Worm (Caenorhabditis elegans) whole organism, L1 larva: Measurements from ENCODE around the gene C07G1.6.

ENCODE experiments used
- F16B12.6 ChIP-seq: fragments of 150-350 bp; optimal IDR thresholded peaks from 2 replicates; lab custom pipeline; 2014; ENCODE audit warnings: missing biosample characterization, missing genetic modification characterization
- alr-1 ChIP-seq: fragments of 200-800 bp; sonication (Bioruptor generic); optimal IDR thresholded peaks from 2 replicates; lab custom pipeline; 2018; ENCODE audit warnings: borderline replicate concordance, mild to moderate bottlenecking, missing genetic modification characterization, missing compliant biosample characterization
- aly-2 ChIP-seq: fragments of 150-350 bp; optimal IDR thresholded peaks from 2 replicates; lab custom pipeline; 2014; ENCODE audit warnings: missing biosample characterization, missing genetic modification characterization
- ama-1 ChIP-seq: fragments of 150-350 bp; optimal IDR thresholded peaks from 2 replicates; lab custom pipeline; 2014
- blmp-1 ChIP-seq: fragments of 150-350 bp; optimal IDR thresholded peaks from 2 replicates; lab custom pipeline; 2014; ENCODE audit warnings: missing biosample characterization, missing genetic modification characterization
- ceh-63 ChIP-seq: fragments of 200-800 bp; sonication (Bioruptor generic); optimal IDR thresholded peaks from 2 replicates; lab custom pipeline; 2018; ENCODE audit warnings: mild to moderate bottlenecking, missing genetic modification characterization, missing compliant biosample characterization
- ceh-8 ChIP-seq: fragments of 200-800 bp; sonication (Bioruptor generic); optimal IDR thresholded peaks from 2 replicates; lab custom pipeline; 2018; ENCODE audit warnings: mild to moderate bottlenecking, missing genetic modification characterization, moderate library complexity, missing compliant biosample characterization
- ceh-82 ChIP-seq, 3 experiments: fragments of 150-350 bp in 1 of 3; sonication (generic microtip) in 2 of 3; optimal IDR thresholded peaks; 2 replicates each; lab custom pipeline; 2014 to 2017; ENCODE audit warnings: missing biosample characterization in 3 of 3, missing genetic modification characterization in 3 of 3
- ceh-88 ChIP-seq: fragments of 200-800 bp; sonication (Bioruptor generic); IDR thresholded peaks from 2 replicates; pipeline ENCODE4 v1.3.6; 2022; ENCODE audit warnings: missing genetic modification characterization, missing compliant biosample characterization
- ceh-90 ChIP-seq: sonication (generic microtip); optimal IDR thresholded peaks from 2 replicates; lab custom pipeline; 2016; ENCODE audit warnings: missing genetic modification characterization, missing compliant biosample characterization
- ces-1 ChIP-seq: fragments of 150-350 bp; optimal IDR thresholded peaks from 2 replicates; lab custom pipeline; 2014; ENCODE audit warnings: missing biosample characterization, missing genetic modification reagents, missing genetic modification characterization
- dpl-1 ChIP-seq, 3 experiments: fragments of 150-350 bp in 2 of 3; sonication (generic microtip) in 1 of 3; optimal IDR thresholded peaks; 2 replicates each; lab custom pipeline; 2014 to 2017; ENCODE audit warnings: missing biosample characterization in 3 of 3, missing genetic modification characterization in 3 of 3, missing genetic modification reagents in 3 of 3
- dsc-1 ChIP-seq: sonication (generic microtip); optimal IDR thresholded peaks from 2 replicates; lab custom pipeline; 2016; ENCODE audit warnings: mild to moderate bottlenecking, missing genetic modification characterization, missing compliant biosample characterization
- efl-1 ChIP-seq, 4 experiments: fragments of 150-350 bp; optimal IDR thresholded peaks in 3 of 4; peaks in 1 of 4; 1 replicate in 1 of 4; 2 replicates in 3 of 4; lab custom pipeline; 2014; ENCODE audit warnings: missing biosample characterization in 2 of 4, missing genetic modification characterization in 2 of 4, missing genetic modification reagents in 2 of 4
- egl-27 ChIP-seq, 2 experiments: fragments of 150-350 bp in 1 of 2; sonication (generic microtip); optimal IDR thresholded peaks; 3 replicates each; lab custom pipeline; 2017 to 2018; ENCODE audit warnings: missing biosample characterization in 2 of 2, missing genetic modification characterization in 2 of 2, missing genetic modification reagents in 2 of 2
- elt-2 ChIP-seq: sonication (generic microtip); optimal IDR thresholded peaks from 2 replicates; lab custom pipeline; 2016; ENCODE audit warnings: missing genetic modification characterization, mild to moderate bottlenecking, inconsistent platforms, missing compliant biosample characterization, missing genetic modification reagents
- elt-3 ChIP-seq, 6 experiments: fragments of 150-350 bp in 1 of 6; sonication (generic microtip); optimal IDR thresholded peaks; 2 replicates each; lab custom pipeline; 2017 to 2018; ENCODE audit warnings: missing biosample characterization in 6 of 6, missing genetic modification characterization in 6 of 6, inconsistent platforms in 1 of 6
- fkh-8 ChIP-seq: sonication (generic microtip); optimal IDR thresholded peaks from 2 replicates; lab custom pipeline; 2016; ENCODE audit warnings: mild to moderate bottlenecking, missing genetic modification characterization, missing compliant biosample characterization
- grh-1 ChIP-seq: fragments of 200-800 bp; sonication (Bioruptor generic); IDR thresholded peaks from 2 replicates; pipeline ENCODE4 v1.3.6; 2022; ENCODE audit warnings: missing genetic modification reagents, missing genetic modification characterization, missing compliant biosample characterization
- hlh-4 ChIP-seq: sonication (generic microtip); optimal IDR thresholded peaks from 2 replicates; lab custom pipeline; 2016; ENCODE audit warnings: mild to moderate bottlenecking, missing genetic modification characterization, missing compliant biosample characterization
- jun-1 ChIP-seq: fragments of 150-350 bp; optimal IDR thresholded peaks from 2 replicates; lab custom pipeline; 2014; ENCODE audit warnings: missing biosample characterization, missing genetic modification reagents, missing genetic modification characterization
- lin-13 ChIP-seq: fragments of 150-350 bp; optimal IDR thresholded peaks from 2 replicates; lab custom pipeline; 2014; ENCODE audit warnings: missing biosample characterization, missing genetic modification reagents, missing genetic modification characterization
- lin-14 ChIP-seq: fragments of 200-800 bp; sonication (Bioruptor generic); optimal IDR thresholded peaks from 2 replicates; lab custom pipeline; 2018; ENCODE audit warnings: mild to moderate bottlenecking, missing genetic modification characterization, moderate library complexity, missing compliant biosample characterization
- lin-35 ChIP-seq, 2 experiments: fragments of 150-350 bp; optimal IDR thresholded peaks; 2 replicates each; lab custom pipeline; 2014; ENCODE audit warnings: missing biosample characterization in 2 of 2, missing genetic modification characterization in 2 of 2, missing genetic modification reagents in 2 of 2
- lir-3 ChIP-seq: sonication (generic microtip); optimal IDR thresholded peaks from 2 replicates; lab custom pipeline; 2016; ENCODE audit warnings: mild to moderate bottlenecking, missing genetic modification characterization, moderate library complexity, missing compliant biosample characterization; ENCODE audit not compliant: poor library complexity
- lsy-2 ChIP-seq, 2 experiments: fragments of 150-350 bp; optimal IDR thresholded peaks; 2 replicates each; lab custom pipeline; 2014; ENCODE audit warnings: missing biosample characterization in 2 of 2, missing genetic modification characterization in 2 of 2
- mef-2 ChIP-seq: fragments of 150-350 bp; optimal IDR thresholded peaks from 2 replicates; lab custom pipeline; 2014; ENCODE audit warnings: missing biosample characterization, missing genetic modification characterization
- mep-1 ChIP-seq: fragments of 150-350 bp; optimal IDR thresholded peaks from 2 replicates; lab custom pipeline; 2014; ENCODE audit warnings: missing biosample characterization, missing genetic modification characterization
- nhr-19 ChIP-seq: fragments of 200-800 bp; sonication (Bioruptor generic); conservative IDR thresholded peaks from 2 replicates; pipeline ENCODE4 v1.3.6; 2022; ENCODE audit warnings: missing genetic modification characterization, missing compliant biosample characterization
- nhr-237 ChIP-seq: fragments of 150-350 bp; optimal IDR thresholded peaks from 2 replicates; lab custom pipeline; 2014; ENCODE audit warnings: missing biosample characterization, missing genetic modification characterization
- nhr-71 ChIP-seq: sonication (generic microtip); optimal IDR thresholded peaks from 2 replicates; lab custom pipeline; 2016; ENCODE audit warnings: mild to moderate bottlenecking, missing genetic modification characterization, moderate library complexity, missing compliant biosample characterization
- nhr-77 ChIP-seq: fragments of 150-350 bp; optimal IDR thresholded peaks from 2 replicates; lab custom pipeline; 2014; ENCODE audit warnings: missing biosample characterization, missing genetic modification characterization
- nhr-84 ChIP-seq: sonication (generic microtip); optimal IDR thresholded peaks from 2 replicates; lab custom pipeline; 2017; ENCODE audit warnings: missing biosample characterization, missing genetic modification characterization
- nhr-85 ChIP-seq: sonication (generic microtip); peaks from one replicate; lab custom pipeline; 2016; ENCODE audit warnings: missing genetic modification characterization, inconsistent platforms, missing compliant biosample characterization
- nhr-90 ChIP-seq: sonication (generic microtip); optimal IDR thresholded peaks from 2 replicates; lab custom pipeline; 2016; ENCODE audit warnings: mild to moderate bottlenecking, missing genetic modification characterization, missing compliant biosample characterization; ENCODE audit not compliant: poor library complexity
- pqm-1 ChIP-seq: sonication (generic microtip); optimal IDR thresholded peaks from 3 replicates; lab custom pipeline; 2017; ENCODE audit warnings: missing biosample characterization, missing genetic modification characterization
- sptf-1 ChIP-seq: fragments of 150-350 bp; optimal IDR thresholded peaks from 2 replicates; lab custom pipeline; 2014; ENCODE audit warnings: missing biosample characterization, missing genetic modification characterization
- sup-37 ChIP-seq: fragments of 200-800 bp; sonication (Bioruptor generic); optimal IDR thresholded peaks from 2 replicates; lab custom pipeline; 2018; ENCODE audit warnings: mild to moderate bottlenecking, missing genetic modification characterization, missing compliant biosample characterization
- swsn-7 ChIP-seq: sonication (generic microtip); optimal IDR thresholded peaks from 2 replicates; lab custom pipeline; 2016; ENCODE audit warnings: missing genetic modification characterization, missing compliant biosample characterization
- tbx-2 ChIP-seq: sonication (generic microtip); optimal IDR thresholded peaks from 2 replicates; lab custom pipeline; 2016; ENCODE audit warnings: missing genetic modification characterization, missing compliant biosample characterization
- tlp-1 ChIP-seq: fragments of 150-350 bp; optimal IDR thresholded peaks from 2 replicates; lab custom pipeline; 2014; ENCODE audit warnings: missing biosample characterization, missing genetic modification characterization
- unc-130 ChIP-seq: fragments of 150-350 bp; optimal IDR thresholded peaks from 2 replicates; lab custom pipeline; 2017; ENCODE audit warnings: missing biosample characterization, missing genetic modification characterization, inconsistent platforms
- xbp-1 ChIP-seq: sonication (generic microtip); optimal IDR thresholded peaks from 2 replicates; lab custom pipeline; 2016; ENCODE audit warnings: missing genetic modification characterization, missing compliant biosample characterization
- zag-1 ChIP-seq: fragments of 150-350 bp; optimal IDR thresholded peaks from 2 replicates; lab custom pipeline; 2014; ENCODE audit warnings: missing biosample characterization, missing genetic modification characterization

The C07G1.6 gene

DNA sequence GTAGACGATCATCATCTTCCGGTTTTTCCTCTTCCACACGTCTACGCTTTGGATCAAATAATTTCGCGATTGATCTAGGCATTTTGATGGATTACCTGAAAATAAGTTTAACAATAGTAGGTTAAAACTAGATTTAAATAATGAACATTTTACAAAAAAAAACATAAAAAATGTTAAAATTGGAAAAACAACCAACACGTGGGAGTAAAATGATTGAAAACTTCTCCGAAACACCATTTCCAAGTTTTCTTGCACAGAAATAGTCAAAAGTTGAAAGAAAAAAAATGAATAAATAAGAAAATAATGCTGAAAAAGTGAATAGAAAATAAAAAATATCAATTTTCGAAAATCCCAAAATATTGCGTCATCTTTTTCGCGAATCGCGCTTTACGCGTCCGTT is 1.5 kb upstream of the C07G1.6 start, which contains the start of gene C07G1.7:
TSS of gene C07G1.7 (minus strand) at position 101 of the 400 bp plus-strand sequence.
- no peak for TF ChIP-seq lin-14 (GFP tag; lab: Kevin White, UChicago)
- TF ChIP-seq nhr-77 (tag; lab: Kevin White, UChicago): no peak
- TF ChIP-seq lsy-2 (tag; optimal IDR thresholded peaks at IDR 0.05; lab: Kevin White, UChicago): no peak
- no peak for TF ChIP-seq tbx-2 (tag; lab: Kevin White, UChicago)
- TF ChIP-seq ceh-88: no peak
- no peak for TF ChIP-seq dpl-1 (GFP tag; optimal IDR thresholded peaks at IDR 0.05; lab: Kevin White, UChicago)
- no peak for TF ChIP-seq alr-1 (tag; lab: Kevin White, UChicago)
- TF ChIP-seq grh-1: no peak
- no peak for TF ChIP-seq dsc-1 (tag; lab: Kevin White, UChicago)
- no peak for TF ChIP-seq aly-2 (tag; lab: Kevin White, UChicago)
- TF ChIP-seq, all 84 proteins: peak for 0

DNA sequence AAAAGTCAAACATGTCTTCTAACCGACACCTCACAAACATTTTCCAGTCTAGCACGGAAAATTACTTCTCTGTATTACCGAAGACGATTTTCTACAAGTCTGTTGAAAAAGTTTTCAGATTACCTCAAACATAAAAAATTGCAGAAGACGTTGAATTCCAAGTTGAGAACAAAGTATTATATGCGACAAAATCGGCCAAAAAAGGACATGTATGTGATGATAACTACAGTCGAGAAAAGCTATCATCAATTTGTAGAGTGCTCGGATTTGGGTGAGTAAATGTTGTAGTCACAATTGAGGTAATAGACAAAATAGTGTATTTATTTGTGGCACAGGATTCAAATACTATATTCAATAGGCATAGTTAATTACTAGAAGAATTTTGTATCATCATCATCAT is 1.3 kb downstream of the C07G1.6 start:
- TF ChIP-seq sup-37 (GFP tag; lab: Kevin White, UChicago) (no peak), F16B12.6 (tag; lab: Kevin White, UChicago) (no peak), aly-2 (tag; lab: Kevin White, UChicago) (no peak), zag-1 (no peak), lir-3 (tag; lab: Kevin White, UChicago) (no peak), ceh-8 (no peak), hlh-4 (tag; lab: Kevin White, UChicago) (no peak), lin-13 (GFP tag; lab: Kevin White, UChicago) (no peak), jun-1 (tag; lab: Kevin White, UChicago) (no peak), tlp-1 (no peak), elt-3 (tag; optimal IDR thresholded peaks at IDR 0.05; lab: Kevin White, UChicago) (no peak), pqm-1 (no peak)

- TF ChIP-seq ces-1 (GFP tag; lab: Kevin White, UChicago): no peak
- no peak for TF ChIP-seq jun-1 (tag; lab: Kevin White, UChicago)
- no peak for TF ChIP-seq zag-1
- no peak for TF ChIP-seq xbp-1
- no peak for TF ChIP-seq egl-27 (tag; optimal IDR thresholded peaks at IDR 0.05; lab: Kevin White, UChicago)
- TF ChIP-seq nhr-85 (tag; lab: Kevin White, UChicago): no peak
- TF ChIP-seq lin-35 (GFP tag; optimal IDR thresholded peaks at IDR 0.05; lab: Kevin White, UChicago): no peak
- no peak for TF ChIP-seq ceh-63 (GFP tag; lab: Kevin White, UChicago)
Measured at ce11 chrIV:8206314-8206713, 3.9 kb downstream of the C07G1.6 start, which contains the start of gene svh-1. TSS of gene svh-1 (plus strand) at chrIV:8206614.

DNA sequence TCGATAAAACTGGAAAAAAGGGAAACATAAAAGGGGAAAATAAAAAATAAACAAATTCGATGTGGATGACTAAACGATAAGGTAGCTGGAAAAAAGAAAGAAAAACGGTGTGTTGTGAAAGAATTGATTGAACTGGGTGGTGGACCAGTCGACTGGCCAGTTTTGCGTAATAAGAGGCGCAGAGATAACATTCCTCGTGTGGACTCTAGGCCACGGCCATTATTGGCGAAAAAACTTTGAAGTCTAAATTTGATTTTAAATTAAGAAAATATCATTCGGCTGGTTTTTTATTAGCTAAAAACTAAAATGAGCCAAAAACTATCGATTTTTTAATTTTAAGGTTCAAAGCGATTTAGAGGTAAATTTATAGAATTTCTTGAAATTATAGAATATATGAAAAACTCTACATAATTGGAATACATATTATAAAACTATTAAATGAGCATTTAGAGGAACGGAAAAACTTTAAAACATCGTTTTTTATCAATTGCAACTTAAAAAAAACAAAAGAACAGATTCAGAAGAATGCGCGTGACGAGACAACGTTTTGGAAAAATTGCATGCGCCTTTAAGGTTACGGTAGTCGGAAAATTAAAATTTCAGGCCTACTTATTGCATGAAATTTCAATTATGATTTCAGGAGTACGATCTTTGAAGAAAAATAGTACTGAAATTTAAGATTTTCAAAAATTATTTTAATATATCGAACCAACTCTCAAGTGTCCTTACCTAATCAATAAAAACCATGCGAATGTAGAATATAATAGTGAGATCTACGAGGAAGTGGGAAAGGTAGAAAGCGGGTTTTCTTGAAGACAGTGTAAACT is 4.7 kb downstream of the C07G1.6 start, which contains the start of gene hgrs-1:
TSS of gene hgrs-1 (minus strand) at position 777 of the 827 bp plus-strand sequence.
- TF ChIP-seq lin-35 (GFP tag; optimal IDR thresholded peaks at IDR 0.05; lab: Kevin White, UChicago): peak in 1 of 2 experiments; percentile 21
- peak in 1 of 3 experiments; percentile 9 for TF ChIP-seq dpl-1 (GFP tag; optimal IDR thresholded peaks at IDR 0.05; lab: Kevin White, UChicago)
- TF ChIP-seq nhr-19 (GFP tag; lab: Robert Waterston, UW): no peak
- TF ChIP-seq mep-1 (tag; lab: Kevin White, UChicago): no peak
- TF ChIP-seq mef-2 (tag; lab: Kevin White, UChicago): no peak
- no peak for TF ChIP-seq alr-1 (tag; lab: Kevin White, UChicago)
- no peak for TF ChIP-seq nhr-237 (tag; lab: Kevin White, UChicago)
- no peak for TF ChIP-seq jun-1 (tag; lab: Kevin White, UChicago)
- no peak for TF ChIP-seq elt-2 (tag; lab: Kevin White, UChicago)
- no peak for TF ChIP-seq nhr-84 (tag; lab: Kevin White, UChicago)
- no peak for TF ChIP-seq sptf-1 (tag; lab: Kevin White, UChicago)
- TF ChIP-seq ceh-82 (tag; optimal IDR thresholded peaks at IDR 0.05; lab: Kevin White, UChicago): peak in 1 of 3 experiments; percentile 3
- TF ChIP-seq nhr-77 (tag; lab: Kevin White, UChicago): no peak
- TF ChIP-seq nhr-71 (tag; lab: Kevin White, UChicago): no peak
- no peak for TF ChIP-seq fkh-8 (tag; lab: Kevin White, UChicago)
- TF ChIP-seq F16B12.6 (tag; lab: Kevin White, UChicago): no peak
- no peak for TF ChIP-seq lin-13 (GFP tag; lab: Kevin White, UChicago)
- peak; percentile 29 for TF ChIP-seq blmp-1
- TF ChIP-seq ama-1 (lab: Kevin White, UChicago): no peak
- TF ChIP-seq ceh-90 (tag; lab: Kevin White, UChicago): no peak
- TF ChIP-seq swsn-7 (tag; lab: Kevin White, UChicago): no peak
- TF ChIP-seq nhr-90 (tag; lab: Kevin White, UChicago): no peak
- TF ChIP-seq unc-130 (tag; lab: Kevin White, UChicago): no peak
- TF ChIP-seq ceh-88: no peak
- peak in 1 of 2 experiments; percentile 38 for TF ChIP-seq efl-1 (optimal IDR thresholded peaks at IDR 0.05; lab: Kevin White, UChicago)
- TF ChIP-seq efl-1 (GFP tag; optimal IDR thresholded peaks at IDR 0.05 in 1 of 2; lab: Kevin White, UChicago): no peak
- TF ChIP-seq, all 84 proteins: peak for 5
